Worm (Caenorhabditis elegans) whole organism, L4/young adult: ENCODE data around the gene Y39G8B.7.

Experiments
- W03F9.2 ChIP-seq: fragments of 150-350 bp; optimal IDR thresholded peaks from 2 replicates; lab custom pipeline; 2014; ENCODE audit warnings: missing biosample characterization, missing genetic modification characterization
- dao-5 ChIP-seq: sonication (generic microtip); optimal IDR thresholded peaks from 2 replicates; lab custom pipeline; 2016; ENCODE audit warnings: missing genotype, missing genetic modification characterization, moderate library complexity, missing compliant biosample characterization

DNA sequence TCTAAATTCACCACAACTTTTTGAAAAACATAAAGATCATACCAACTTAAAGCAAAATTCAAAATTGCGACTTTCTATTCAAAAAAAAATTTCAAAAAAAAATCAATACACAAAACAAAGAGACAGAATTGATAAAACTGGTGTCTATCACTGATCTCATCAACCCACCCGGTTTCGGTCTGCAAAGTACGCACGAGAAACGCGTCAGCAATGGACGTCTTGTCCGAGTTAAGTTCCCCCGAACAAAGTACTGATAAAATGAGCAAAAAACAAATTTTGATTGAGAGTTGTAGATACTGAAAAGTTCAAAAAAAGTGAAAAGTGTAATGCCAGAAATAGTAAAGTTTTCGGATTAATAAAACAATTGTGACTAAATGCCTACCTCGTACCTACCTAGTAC, 36.5 kb downstream of the Y39G8B.7 start:
- TF ChIP-seq dao-5 (tag; lab: Kevin White, UChicago) (no peak), W03F9.2 (no peak)
